Fruit fly (Drosophila melanogaster) whole organism, embryonic: Measurements from ENCODE around the gene CG7987.

Experiments
- Abd-B ChIP-seq: fragments of 200-800 bp; sonication (Bioruptor generic); optimal IDR thresholded peaks from 2 replicates; lab custom pipeline; 2018; ENCODE audit warnings: missing biosample characterization, mild to moderate bottlenecking, missing genetic modification characterization, moderate library complexity
- Atf6 ChIP-seq: fragments of 200-800 bp; sonication (Bioruptor generic); IDR thresholded peaks from 2 replicates; pipeline ENCODE4 v1.3.6; 2022; ENCODE audit warnings: missing biosample characterization, missing genetic modification characterization
- BtbVII ChIP-seq: fragments of 200-800 bp; sonication (Bioruptor generic); optimal IDR thresholded peaks from 3 replicates; lab custom pipeline; 2017; ENCODE audit warnings: missing biosample characterization, mild to moderate bottlenecking, missing genetic modification characterization
- CG10147 ChIP-seq: fragments of 200-800 bp; sonication (Bioruptor generic); optimal IDR thresholded peaks from 2 replicates; lab custom pipeline; 2019; ENCODE audit warnings: missing biosample characterization, mild to moderate bottlenecking, missing genetic modification characterization, moderate library complexity
- CG10543 ChIP-seq: fragments of 200-800 bp; sonication (Bioruptor generic); optimal IDR thresholded peaks from 3 replicates; lab custom pipeline; 2017; ENCODE audit warnings: missing biosample characterization, mild to moderate bottlenecking, missing genetic modification characterization, moderate library complexity
- CG12104 ChIP-seq: fragments of 200-800 bp; sonication (Bioruptor generic); optimal IDR thresholded peaks from 3 replicates; lab custom pipeline; 2016; ENCODE audit warnings: missing biosample characterization, missing genetic modification characterization
- CG13775 ChIP-seq: fragments of 200-800 bp; sonication (Bioruptor generic); optimal IDR thresholded peaks from 3 replicates; lab custom pipeline; 2017; ENCODE audit warnings: missing biosample characterization, mild to moderate bottlenecking, missing genetic modification characterization
- CG17359 ChIP-seq: fragments of 200-800 bp; sonication (Bioruptor generic); optimal IDR thresholded peaks from 3 replicates; lab custom pipeline; 2018; ENCODE audit warnings: missing biosample characterization, mild to moderate bottlenecking, missing genetic modification characterization, moderate library complexity
- CG17568 ChIP-seq: fragments of 200-800 bp; sonication (Bioruptor generic); optimal IDR thresholded peaks from 2 replicates; lab custom pipeline; 2018; ENCODE audit warnings: missing biosample characterization, mild to moderate bottlenecking, missing genetic modification characterization, moderate library complexity
- CG18599 ChIP-seq: fragments of 200-800 bp; sonication (Bioruptor generic); optimal IDR thresholded peaks from 3 replicates; lab custom pipeline; 2017; ENCODE audit warnings: missing biosample characterization, missing genetic modification characterization, mild to moderate bottlenecking, moderate library complexity, missing genetic modification reagents
- CG18764 ChIP-seq: fragments of 200-800 bp; sonication (Bioruptor generic); optimal IDR thresholded peaks from 3 replicates; lab custom pipeline; 2016; ENCODE audit warnings: missing biosample characterization, missing genetic modification characterization
- CG31224 ChIP-seq: fragments of 200-800 bp; sonication (Bioruptor generic); IDR thresholded peaks from 2 replicates; pipeline ENCODE4 v1.3.6; 2022; ENCODE audit warnings: missing biosample characterization, missing genetic modification characterization
- CG33557 ChIP-seq: fragments of 200-800 bp; sonication (Bioruptor generic); optimal IDR thresholded peaks from 2 replicates; lab custom pipeline; 2019; ENCODE audit warnings: missing biosample characterization, mild to moderate bottlenecking, missing genetic modification characterization, moderate library complexity
- CG34224 ChIP-seq: fragments of 200-800 bp; sonication (Bioruptor generic); IDR thresholded peaks from 3 replicates; pipeline ENCODE4 v1.3.6; 2022; ENCODE audit warnings: missing biosample characterization, missing genetic modification characterization; ENCODE audit not compliant: partially characterized antibody
- CG34376 ChIP-seq: fragments of 200-800 bp; sonication (Bioruptor generic); optimal IDR thresholded peaks from 2 replicates; lab custom pipeline; 2018; ENCODE audit warnings: missing biosample characterization, mild to moderate bottlenecking, missing genetic modification characterization
- CG3726 ChIP-seq: fragments of 200-800 bp; sonication (Bioruptor generic); IDR thresholded peaks from 3 replicates; pipeline ENCODE4, ENCODE4 v1.3.6; 2022; ENCODE audit warnings: missing biosample characterization, missing genetic modification characterization
- CG7357 ChIP-seq: fragments of 200-800 bp; sonication (Bioruptor generic); IDR thresholded peaks from 3 replicates; pipeline ENCODE4 v1.3.6; 2022; ENCODE audit warnings: missing biosample characterization, missing genetic modification characterization
- CG7372 ChIP-seq: fragments of 200-800 bp; sonication (Bioruptor generic); IDR thresholded peaks from 2 replicates; pipeline ENCODE4 v1.3.6; 2022; ENCODE audit warnings: missing biosample characterization, missing genetic modification characterization
- CG8765 ChIP-seq: fragments of 200-800 bp; sonication (Bioruptor generic); IDR thresholded peaks from 2 replicates; pipeline ENCODE4 v1.3.6; 2022; ENCODE audit warnings: missing biosample characterization, missing genetic modification characterization
- CG8944 ChIP-seq: fragments of 200-800 bp; sonication (Bioruptor generic); optimal IDR thresholded peaks from 3 replicates; lab custom pipeline; 2016; ENCODE audit warnings: missing biosample characterization, missing genetic modification characterization
- CG9437 ChIP-seq: fragments of 200-800 bp; sonication (Bioruptor generic); optimal IDR thresholded peaks from 2 replicates; lab custom pipeline; 2018; ENCODE audit warnings: missing biosample characterization, mild to moderate bottlenecking, missing genetic modification characterization
- CG9609 ChIP-seq: fragments of 200-800 bp; sonication (Bioruptor generic); optimal IDR thresholded peaks from 3 replicates; lab custom pipeline; 2016; ENCODE audit warnings: missing biosample characterization, missing genetic modification characterization
- CG9797 ChIP-seq: fragments of 200-800 bp; sonication (Bioruptor generic); optimal IDR thresholded peaks from 3 replicates; lab custom pipeline; 2018; ENCODE audit warnings: missing biosample characterization, mild to moderate bottlenecking, missing genetic modification characterization
- Dad ChIP-seq: fragments of 200-800 bp; sonication (Bioruptor generic); optimal IDR thresholded peaks from 3 replicates; lab custom pipeline; 2016; ENCODE audit warnings: missing biosample characterization, missing genetic modification characterization
- Dfd ChIP-seq, 2 experiments: fragments of >200 bp; optimal IDR thresholded peaks; 2 replicates each; lab custom pipeline; 2017; ENCODE audit warnings: missing biosample characterization in 2 of 2, missing genetic modification characterization in 2 of 2
- E2f1 ChIP-seq: fragments of 200-800 bp; sonication (Bioruptor generic); IDR thresholded peaks from 2 replicates; pipeline ENCODE4 v1.3.6; 2022; ENCODE audit warnings: missing biosample characterization, missing genetic modification characterization
- Fer2 ChIP-seq: fragments of 200-800 bp; sonication (Bioruptor generic); optimal IDR thresholded peaks from 2 replicates; lab custom pipeline; 2018; ENCODE audit warnings: missing biosample characterization, mild to moderate bottlenecking, missing genetic modification characterization, moderate library complexity
- HmgZ ChIP-seq: fragments of 200-800 bp; sonication (Bioruptor generic); optimal IDR thresholded peaks from 2 replicates; lab custom pipeline; 2018; ENCODE audit warnings: missing biosample characterization, mild to moderate bottlenecking, missing genetic modification characterization
- Lhr ChIP-seq: fragments of 200-800 bp; sonication (Bioruptor generic); optimal IDR thresholded peaks from 3 replicates; lab custom pipeline; 2017; ENCODE audit warnings: mild to moderate bottlenecking, missing biosample characterization, missing genetic modification reagents, missing genetic modification characterization
- MBD-R2 ChIP-seq: fragments of 200-800 bp; sonication (Bioruptor generic); IDR thresholded peaks from 2 replicates; pipeline ENCODE4 v1.3.6; 2022; ENCODE audit warnings: missing biosample characterization, missing genetic modification characterization
- Meics ChIP-seq: fragments of 200-800 bp; sonication (Bioruptor generic); optimal IDR thresholded peaks from 2 replicates; lab custom pipeline; 2017; ENCODE audit warnings: missing biosample characterization, mild to moderate bottlenecking, missing genetic modification characterization
- Stat92E ChIP-seq, 3 experiments: fragments of >200 bp in 2 of 3; fragments of 200-800 bp in 1 of 3; sonication (Bioruptor generic) in 1 of 3; optimal IDR thresholded peaks; 2 replicates each; lab custom pipeline; 2017 to 2019; ENCODE audit warnings: missing biosample characterization in 3 of 3, missing genetic modification characterization in 3 of 3, mild to moderate bottlenecking in 1 of 3, moderate library complexity in 1 of 3
- Tbp ChIP-seq: fragments of >200 bp; optimal IDR thresholded peaks from 2 replicates; lab custom pipeline; 2018; ENCODE audit warnings: missing biosample characterization, missing genetic modification characterization
- az2 ChIP-seq: fragments of 200-800 bp; sonication (Bioruptor generic); optimal IDR thresholded peaks from 3 replicates; lab custom pipeline; 2016; ENCODE audit warnings: missing biosample characterization, missing genetic modification characterization
- btn ChIP-seq: fragments of 200-800 bp; sonication (Bioruptor generic); optimal IDR thresholded peaks from 2 replicates; lab custom pipeline; 2016; ENCODE audit warnings: missing biosample characterization, missing genetic modification characterization
- cg ChIP-seq: fragments of 200-800 bp; sonication (Bioruptor generic); optimal IDR thresholded peaks from 3 replicates; lab custom pipeline; 2019; ENCODE audit warnings: missing biosample characterization, mild to moderate bottlenecking, missing genetic modification characterization, moderate library complexity
- chif ChIP-seq, 2 experiments: fragments of 200-800 bp; sonication (Bioruptor generic); optimal IDR thresholded peaks; 3 replicates each; lab custom pipeline; 2016; ENCODE audit warnings: missing biosample characterization in 2 of 2, missing genetic modification characterization in 2 of 2
- danr ChIP-seq: fragments of 200-800 bp; sonication (Bioruptor generic); IDR thresholded peaks from 2 replicates; pipeline ENCODE4 v1.3.6; 2022; ENCODE audit warnings: missing biosample characterization, missing genetic modification characterization
- dati ChIP-seq: fragments of 200-800 bp; sonication (Bioruptor generic); IDR thresholded peaks from 2 replicates; pipeline ENCODE4 v1.3.6; 2022; ENCODE audit warnings: missing biosample characterization, missing genetic modification characterization
- ems ChIP-seq: fragments of 200-800 bp; sonication (Bioruptor generic); optimal IDR thresholded peaks from 3 replicates; lab custom pipeline; 2016; ENCODE audit warnings: missing biosample characterization, missing genetic modification characterization
- fd64A ChIP-seq: fragments of 200-800 bp; sonication (Bioruptor generic); optimal IDR thresholded peaks from 3 replicates; lab custom pipeline; 2018; ENCODE audit warnings: missing biosample characterization, mild to moderate bottlenecking, missing genetic modification characterization
- gce ChIP-seq: fragments of 200-800 bp; sonication (Bioruptor generic); IDR thresholded peaks from 3 replicates; pipeline ENCODE4 v1.3.6; 2022; ENCODE audit warnings: missing biosample characterization, missing genetic modification characterization
- gt ChIP-seq: fragments of 200-800 bp; sonication (Bioruptor generic); IDR thresholded peaks from 2 replicates; pipeline ENCODE4 v1.3.6; 2022; ENCODE audit warnings: missing biosample characterization, missing genetic modification characterization
- insv ChIP-seq, 2 experiments: fragments of 200-800 bp; sonication (Bioruptor generic); optimal IDR thresholded peaks; 3 replicates each; lab custom pipeline; 2016 to 2018; ENCODE audit warnings: missing biosample characterization in 2 of 2, missing genetic modification characterization in 2 of 2
- luna ChIP-seq: fragments of 200-800 bp; sonication (Bioruptor generic); optimal IDR thresholded peaks from 2 replicates; lab custom pipeline; 2016; ENCODE audit warnings: missing biosample characterization, missing genetic modification characterization
- onecut ChIP-seq: fragments of 200-800 bp; sonication (Bioruptor generic); IDR thresholded peaks from 2 replicates; pipeline ENCODE4 v1.3.6; 2022; ENCODE audit warnings: missing biosample characterization, missing genetic modification characterization
- pros ChIP-seq: fragments of 200-800 bp; sonication (Bioruptor generic); optimal IDR thresholded peaks from 3 replicates; lab custom pipeline; 2019; ENCODE audit warnings: missing biosample characterization, mild to moderate bottlenecking, missing genetic modification characterization, moderate library complexity
- sens ChIP-seq: fragments of 200-800 bp; sonication (Bioruptor generic); peaks from one replicate; lab custom pipeline; 2016; ENCODE audit warnings: missing biosample characterization, missing genetic modification characterization
- slou ChIP-seq: fragments of 200-800 bp; sonication (Bioruptor generic); optimal IDR thresholded peaks from 3 replicates; lab custom pipeline; 2016; ENCODE audit warnings: missing biosample characterization, missing genetic modification characterization
- z ChIP-seq: fragments of 200-800 bp; sonication (Bioruptor generic); IDR thresholded peaks from 3 replicates; pipeline ENCODE4 v1.3.6; 2022; ENCODE audit warnings: missing biosample characterization, missing genetic modification characterization
- zfh1 ChIP-seq: fragments of 200-800 bp; sonication (Bioruptor generic); IDR thresholded peaks from 3 replicates; pipeline ENCODE4 v1.3.6; 2022; ENCODE audit warnings: missing biosample characterization, missing genetic modification characterization

The CG7987 gene

DNA sequence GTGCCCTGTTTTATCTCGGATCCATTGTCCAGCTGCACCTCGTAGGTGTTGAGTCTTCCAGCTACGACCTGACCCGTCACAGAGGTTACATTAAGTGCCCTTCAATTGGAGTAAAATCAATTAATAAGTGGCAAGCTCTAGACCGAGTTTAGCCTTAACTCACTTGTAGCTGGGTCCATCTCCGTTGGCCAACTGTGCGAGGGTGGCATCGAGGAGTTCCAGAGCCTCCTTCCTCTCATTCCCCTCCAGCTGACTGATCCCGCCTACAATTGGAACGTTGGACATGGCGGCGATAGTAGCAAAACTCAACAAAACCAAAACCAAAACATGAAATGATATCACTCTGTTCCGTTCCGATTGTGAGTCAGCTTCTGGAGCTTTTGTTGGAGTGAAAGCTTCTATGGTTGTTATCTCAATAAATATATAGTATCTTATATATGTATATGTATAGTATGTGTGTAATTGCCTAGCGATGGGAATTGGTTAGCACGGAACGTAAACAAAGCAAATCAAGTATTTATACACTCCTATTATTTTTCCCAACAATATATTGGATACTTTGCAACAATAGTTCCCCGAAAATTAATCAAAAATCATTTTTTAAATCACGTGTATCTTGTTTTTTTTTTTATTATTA, 7.1 kb downstream of the CG7987 start, which contains the start of gene CG8066 (continued):
- no peak for TF ChIP-seq Stat92E (GFP tag; optimal IDR thresholded peaks at IDR 0.05; lab: Kevin White, UChicago)
- no peak for TF ChIP-seq insv (GFP tag; optimal IDR thresholded peaks at IDR 0.05; lab: Kevin White, UChicago)
- TF ChIP-seq gce (GFP tag; lab: Robert Waterston, UW), result no peak
- no peak for TF ChIP-seq CG9609
- TF ChIP-seq CG9797 (GFP tag; lab: Kevin White, UChicago), result no peak
- TF ChIP-seq sens (GFP tag; lab: Kevin White, UChicago), result peak; percentile 81
- no peak for TF ChIP-seq fd64A (GFP tag; lab: Kevin White, UChicago)
- no peak for TF ChIP-seq CG12104 (GFP tag; lab: Kevin White, UChicago)
- TF ChIP-seq cg (GFP tag; lab: Kevin White, UChicago), result peak; percentile 58
- no peak for TF ChIP-seq Fer2 (tag; lab: Kevin White, UChicago)
- TF ChIP-seq CG33557 (GFP tag; lab: Kevin White, UChicago), result no peak
- TF ChIP-seq Dad (GFP tag; lab: Kevin White, UChicago), result no peak
- TF ChIP-seq MBD-R2 (GFP tag; lab: Robert Waterston, UW), result peak; percentile 46; the same call in 1 of the 2 replicates
- no peak for TF ChIP-seq Tbp
- TF ChIP-seq CG7372 (GFP tag; lab: Robert Waterston, UW), result no peak
- no peak for TF ChIP-seq CG7357 (GFP tag; lab: Robert Waterston, UW)
- TF ChIP-seq Meics (GFP tag; lab: Kevin White, UChicago), result peak; percentile 36
- TF ChIP-seq CG18764 (GFP tag; lab: Kevin White, UChicago), result no peak
- no peak for TF ChIP-seq CG3726 (GFP tag; lab: Robert Waterston, UW)
- TF ChIP-seq pros (GFP tag; lab: Kevin White, UChicago), result no peak
- TF ChIP-seq CG17568 (GFP tag; lab: Kevin White, UChicago), result no peak
- TF ChIP-seq dati (GFP tag; lab: Robert Waterston, UW), result no peak
- no peak for TF ChIP-seq Lhr (GFP tag; lab: Kevin White, UChicago)
- no peak for TF ChIP-seq HmgZ (tag; lab: Kevin White, UChicago)
- TF ChIP-seq CG34224 (GFP tag; lab: Robert Waterston, UW), result peak; percentile 17; the same call in 2 of the 3 replicates
- TF ChIP-seq Atf6, result 0 out of 2 replicates have a peak, but pooled peaks have one; percentile 7
- no peak for TF ChIP-seq CG8765 (GFP tag; lab: Robert Waterston, UW)
- no peak for TF ChIP-seq danr (GFP tag; lab: Robert Waterston, UW)
- no peak for TF ChIP-seq E2f1 (GFP tag; lab: Robert Waterston, UW)
- TF ChIP-seq CG10543 (GFP tag; lab: Kevin White, UChicago), result peak; percentile 55
- no peak for TF ChIP-seq gt (GFP tag; lab: Robert Waterston, UW)
- TF ChIP-seq z (GFP tag; lab: Robert Waterston, UW), result peak; percentile 96
- no peak for TF ChIP-seq CG9437 (GFP tag; lab: Kevin White, UChicago)
- TF ChIP-seq CG8944, result no peak
- no peak for TF ChIP-seq slou (GFP tag; lab: Kevin White, UChicago)
- TF ChIP-seq CG17359 (tag; lab: Kevin White, UChicago), result peak; percentile 15
- no peak for TF ChIP-seq Dfd (GFP tag; optimal IDR thresholded peaks at IDR 0.05; lab: Kevin White, UChicago)
- TF ChIP-seq Abd-B, result no peak
- TF ChIP-seq CG31224, result no peak
- no peak for TF ChIP-seq BtbVII (GFP tag; lab: Kevin White, UChicago)
- TF ChIP-seq chif (GFP tag; optimal IDR thresholded peaks at IDR 0.05; lab: Kevin White, UChicago), result no peak
- no peak for TF ChIP-seq onecut
- TF ChIP-seq luna, result no peak
- no peak for TF ChIP-seq btn
- TF ChIP-seq CG10147 (GFP tag; lab: Kevin White, UChicago), result no peak
- TF ChIP-seq ems (GFP tag; lab: Kevin White, UChicago), result no peak
- peak; percentile 49 for TF ChIP-seq CG18599 (GFP tag; lab: Kevin White, UChicago)
- TF ChIP-seq CG34376 (GFP tag; lab: Kevin White, UChicago), result peak; percentile 30
- no peak for TF ChIP-seq az2 (GFP tag; lab: Kevin White, UChicago)
- no peak for TF ChIP-seq zfh1 (GFP tag; lab: Robert Waterston, UW)
- TF ChIP-seq CG13775 (GFP tag; lab: Kevin White, UChicago), result peak; percentile 2
